Worm (Caenorhabditis elegans): ENCODE data around the gene nkb-2.

- no peak for TF ChIP-seq cebp-1 (GFP tag; IDR thresholded peaks at IDR 0.05)
- no peak for TF ChIP-seq cebp-1 (tag; optimal IDR thresholded peaks at IDR 0.05)
- TF ChIP-seq F22D6.2 (tag; optimal IDR thresholded peaks at IDR 0.05) = no peak
- no peak for TF ChIP-seq nfya-1 (tag; optimal IDR thresholded peaks at IDR 0.05; ENCODE audit: borderline replicate concordance, insufficient read depth)
- no peak for TF ChIP-seq him-1 (tag; optimal IDR thresholded peaks at IDR 0.05)
Measured at ce11 chrIV:10545038-10545437, 45.7 kb upstream of the nkb-2 start, which contains the start of gene T07G12.5.
